Fruit fly (Drosophila melanogaster) whole organism, embryonic: ENCODE data around the gene ScpX.

Experiments
- BEAF-32 ChIP-seq: fragments of 200-800 bp; sonication (Bioruptor generic); optimal IDR thresholded peaks from 3 replicates; lab custom pipeline; 2017; ENCODE audit warnings: missing biosample characterization, missing genetic modification characterization, mild to moderate bottlenecking, moderate library complexity, missing genetic modification reagents
- Bdp1 ChIP-seq: fragments of 200-800 bp; sonication (Bioruptor generic); optimal IDR thresholded peaks from 3 replicates; lab custom pipeline; 2016; ENCODE audit warnings: missing biosample characterization, missing genetic modification characterization
- BtbVII ChIP-seq: fragments of 200-800 bp; sonication (Bioruptor generic); optimal IDR thresholded peaks from 3 replicates; lab custom pipeline; 2017; ENCODE audit warnings: missing biosample characterization, mild to moderate bottlenecking, missing genetic modification characterization
- CG11085 ChIP-seq: fragments of 200-800 bp; sonication (Bioruptor generic); IDR thresholded peaks from 2 replicates; pipeline ENCODE4 v1.3.6; 2022; ENCODE audit warnings: missing biosample characterization, missing genetic modification characterization
- CG12155 ChIP-seq: fragments of 200-800 bp; sonication (Bioruptor generic); optimal IDR thresholded peaks from 3 replicates; lab custom pipeline; 2016; ENCODE audit warnings: missing biosample characterization, missing genetic modification characterization
- CG1233 ChIP-seq: fragments of 200-800 bp; sonication (Bioruptor generic); optimal IDR thresholded peaks from 4 replicates; lab custom pipeline; 2018; ENCODE audit warnings: missing biosample characterization, mild to moderate bottlenecking, missing genetic modification characterization
- CG13123 ChIP-seq: fragments of 200-800 bp; sonication (Bioruptor generic); optimal IDR thresholded peaks from 2 replicates; lab custom pipeline; 2016; ENCODE audit warnings: missing biosample characterization, missing genetic modification characterization
- CG13775 ChIP-seq: fragments of 200-800 bp; sonication (Bioruptor generic); optimal IDR thresholded peaks from 3 replicates; lab custom pipeline; 2017; ENCODE audit warnings: missing biosample characterization, mild to moderate bottlenecking, missing genetic modification characterization
- CG14710 ChIP-seq: fragments of 200-800 bp; sonication (Bioruptor generic); optimal IDR thresholded peaks from 3 replicates; lab custom pipeline; 2019; ENCODE audit warnings: missing biosample characterization, mild to moderate bottlenecking, missing genetic modification characterization, moderate library complexity
- CG16813 ChIP-seq: fragments of 200-800 bp; sonication (Bioruptor generic); IDR thresholded peaks from 3 replicates; pipeline ENCODE4 v1.3.6; 2022; ENCODE audit warnings: missing biosample characterization, missing genetic modification characterization; ENCODE audit not compliant: partially characterized antibody
- CG1792 ChIP-seq: fragments of 200-800 bp; sonication (Bioruptor generic); optimal IDR thresholded peaks from 2 replicates; lab custom pipeline; 2016; ENCODE audit warnings: missing biosample characterization, missing genetic modification characterization
- CG18476 ChIP-seq: fragments of 200-800 bp; sonication (Bioruptor generic); optimal IDR thresholded peaks from 2 replicates; lab custom pipeline; 2016; ENCODE audit warnings: missing biosample characterization, mild to moderate bottlenecking, missing genetic modification characterization
- CG18764 ChIP-seq: fragments of 200-800 bp; sonication (Bioruptor generic); optimal IDR thresholded peaks from 3 replicates; lab custom pipeline; 2016; ENCODE audit warnings: missing biosample characterization, missing genetic modification characterization
- CG2202 ChIP-seq: fragments of 200-800 bp; sonication (Bioruptor generic); optimal IDR thresholded peaks from 2 replicates; lab custom pipeline; 2018; ENCODE audit warnings: missing biosample characterization, mild to moderate bottlenecking, missing genetic modification characterization
- CG2889 ChIP-seq: fragments of 200-800 bp; sonication (Bioruptor generic); IDR thresholded peaks from 3 replicates; pipeline ENCODE4 v1.3.6; 2022; ENCODE audit warnings: missing biosample characterization, missing genetic modification characterization
- CG3407 ChIP-seq: fragments of 200-800 bp; sonication (Bioruptor generic); optimal IDR thresholded peaks from 2 replicates; lab custom pipeline; 2018; ENCODE audit warnings: missing biosample characterization, mild to moderate bottlenecking, missing genetic modification characterization
- CG34376 ChIP-seq: fragments of 200-800 bp; sonication (Bioruptor generic); optimal IDR thresholded peaks from 2 replicates; lab custom pipeline; 2018; ENCODE audit warnings: missing biosample characterization, mild to moderate bottlenecking, missing genetic modification characterization
- CG4282 ChIP-seq: fragments of 200-800 bp; sonication (Bioruptor generic); optimal IDR thresholded peaks from 2 replicates; lab custom pipeline; 2016; ENCODE audit warnings: missing biosample characterization, missing genetic modification characterization
- CG4424 ChIP-seq: fragments of 200-800 bp; sonication (Bioruptor generic); optimal IDR thresholded peaks from 3 replicates; lab custom pipeline; 2016; ENCODE audit warnings: missing biosample characterization, missing genetic modification characterization
- CG6854 ChIP-seq: fragments of 200-800 bp; sonication (Bioruptor generic); optimal IDR thresholded peaks from 3 replicates; lab custom pipeline; 2017; ENCODE audit warnings: missing biosample characterization, mild to moderate bottlenecking, missing genetic modification characterization
- CG8089 ChIP-seq: fragments of 200-800 bp; sonication (Bioruptor generic); optimal IDR thresholded peaks from 3 replicates; lab custom pipeline; 2016; ENCODE audit warnings: missing biosample characterization, missing genetic modification characterization
- CG8765 ChIP-seq: fragments of 200-800 bp; sonication (Bioruptor generic); IDR thresholded peaks from 2 replicates; pipeline ENCODE4 v1.3.6; 2022; ENCODE audit warnings: missing biosample characterization, missing genetic modification characterization
- Dek ChIP-seq: fragments of 200-800 bp; sonication (Bioruptor generic); optimal IDR thresholded peaks from 3 replicates; lab custom pipeline; 2019; ENCODE audit warnings: missing biosample characterization, mild to moderate bottlenecking, missing genetic modification characterization, moderate library complexity
- E2f2 ChIP-seq: fragments of 200-800 bp; sonication (Bioruptor generic); IDR thresholded peaks from 2 replicates; pipeline ENCODE4 v1.3.6; 2022; ENCODE audit warnings: missing biosample characterization, missing genetic modification characterization
- MESR4 ChIP-seq: fragments of 200-800 bp; sonication (Bioruptor generic); optimal IDR thresholded peaks from 2 replicates; lab custom pipeline; 2018; ENCODE audit warnings: missing biosample characterization, mild to moderate bottlenecking, missing genetic modification characterization, moderate library complexity
- MTF-1 ChIP-seq: fragments of 200-800 bp; sonication (Bioruptor generic); optimal IDR thresholded peaks from 2 replicates; lab custom pipeline; 2018; ENCODE audit warnings: missing biosample characterization, mild to moderate bottlenecking, missing genetic modification characterization, borderline replicate concordance
- Mad ChIP-seq: fragments of 200-800 bp; sonication (Bioruptor generic); optimal IDR thresholded peaks from 2 replicates; lab custom pipeline; 2016; ENCODE audit warnings: missing biosample characterization, missing genetic modification characterization
- NC2β ChIP-seq: fragments of 200-800 bp; sonication (Bioruptor generic); optimal IDR thresholded peaks from 2 replicates; lab custom pipeline; 2016; ENCODE audit warnings: missing biosample characterization, missing genetic modification characterization
- Neu2 ChIP-seq: fragments of 200-800 bp; sonication (Bioruptor generic); optimal IDR thresholded peaks from 3 replicates; lab custom pipeline; 2016; ENCODE audit warnings: missing biosample characterization, missing genetic modification characterization, borderline replicate concordance
- Nf-YA ChIP-seq: fragments of 200-800 bp; sonication (Bioruptor generic); IDR thresholded peaks from 2 replicates; pipeline ENCODE4 v1.3.6; 2022; ENCODE audit warnings: missing biosample characterization, missing genetic modification characterization
- Ptx1 ChIP-seq: fragments of 200-800 bp; sonication (Bioruptor generic); IDR thresholded peaks from 2 replicates; pipeline ENCODE4 v1.3.6; 2022; ENCODE audit warnings: missing biosample characterization, missing genetic modification characterization
- Trl ChIP-seq, 3 experiments: fragments of >200 bp in 2 of 3; fragments of 200-800 bp in 1 of 3; sonication (Bioruptor generic) in 1 of 3; optimal IDR thresholded peaks; 2 replicates in 1 of 3; 3 replicates in 2 of 3; lab custom pipeline; 2016 to 2017; ENCODE audit warnings: missing biosample characterization in 1 of 3, missing genetic modification characterization in 1 of 3
- al ChIP-seq: fragments of 200-800 bp; sonication (Bioruptor generic); IDR thresholded peaks from 2 replicates; pipeline ENCODE4 v1.3.6; 2022; ENCODE audit warnings: missing biosample characterization, missing genetic modification characterization
- ash1 ChIP-seq: fragments of 200-800 bp; sonication (Bioruptor generic); optimal IDR thresholded peaks from 2 replicates; lab custom pipeline; 2018; ENCODE audit warnings: missing biosample characterization, mild to moderate bottlenecking, missing genetic modification characterization
- cg ChIP-seq: fragments of 200-800 bp; sonication (Bioruptor generic); optimal IDR thresholded peaks from 3 replicates; lab custom pipeline; 2019; ENCODE audit warnings: missing biosample characterization, mild to moderate bottlenecking, missing genetic modification characterization, moderate library complexity
- dan ChIP-seq: fragments of 200-800 bp; sonication (Bioruptor generic); IDR thresholded peaks from 2 replicates; pipeline ENCODE4 v1.3.6; 2022; ENCODE audit warnings: missing biosample characterization, missing genetic modification characterization
- dimm ChIP-seq: fragments of 200-800 bp; sonication (Bioruptor generic); IDR thresholded peaks from 2 replicates; pipeline ENCODE4 v1.3.6; 2022; ENCODE audit warnings: missing biosample characterization, missing genetic modification characterization
- exex ChIP-seq: fragments of 200-800 bp; sonication (Bioruptor generic); optimal IDR thresholded peaks from 4 replicates; lab custom pipeline; 2018; ENCODE audit warnings: missing biosample characterization, mild to moderate bottlenecking, missing genetic modification characterization, moderate library complexity
- fd96Cb ChIP-seq: fragments of 200-800 bp; sonication (Bioruptor generic); optimal IDR thresholded peaks from 2 replicates; lab custom pipeline; 2018; ENCODE audit warnings: missing biosample characterization, mild to moderate bottlenecking, missing genetic modification characterization, moderate library complexity
- gcm ChIP-seq: fragments of 200-800 bp; sonication (Bioruptor generic); optimal IDR thresholded peaks from 2 replicates; lab custom pipeline; 2019; ENCODE audit warnings: missing biosample characterization, mild to moderate bottlenecking, missing genetic modification characterization, moderate library complexity
- oc ChIP-seq: fragments of 200-800 bp; sonication (Bioruptor generic); optimal IDR thresholded peaks from 2 replicates; lab custom pipeline; 2018; ENCODE audit warnings: missing biosample characterization, mild to moderate bottlenecking, missing genetic modification characterization, moderate library complexity
- onecut ChIP-seq: fragments of 200-800 bp; sonication (Bioruptor generic); IDR thresholded peaks from 2 replicates; pipeline ENCODE4 v1.3.6; 2022; ENCODE audit warnings: missing biosample characterization, missing genetic modification characterization
- org-1 ChIP-seq: fragments of 200-800 bp; sonication (Bioruptor generic); optimal IDR thresholded peaks from 2 replicates; lab custom pipeline; 2017; ENCODE audit warnings: missing biosample characterization, missing genetic modification characterization
- p53 ChIP-seq: fragments of 200-800 bp; sonication (Bioruptor generic); optimal IDR thresholded peaks from 2 replicates; lab custom pipeline; 2016; ENCODE audit warnings: missing biosample characterization, missing genetic modification characterization
- pfk ChIP-seq: fragments of 200-800 bp; sonication (Bioruptor generic); optimal IDR thresholded peaks from 2 replicates; lab custom pipeline; 2018; ENCODE audit warnings: missing biosample characterization, mild to moderate bottlenecking, missing genetic modification characterization, moderate library complexity
- pros ChIP-seq: fragments of 200-800 bp; sonication (Bioruptor generic); optimal IDR thresholded peaks from 3 replicates; lab custom pipeline; 2019; ENCODE audit warnings: missing biosample characterization, mild to moderate bottlenecking, missing genetic modification characterization, moderate library complexity
- stwl ChIP-seq: fragments of 200-800 bp; sonication (Bioruptor generic); optimal IDR thresholded peaks from 3 replicates; lab custom pipeline; 2018; ENCODE audit warnings: missing biosample characterization, mild to moderate bottlenecking, missing genetic modification characterization, moderate library complexity
- unpg ChIP-seq: fragments of 200-800 bp; sonication (Bioruptor generic); optimal IDR thresholded peaks from 3 replicates; lab custom pipeline; 2018; ENCODE audit warnings: missing biosample characterization, mild to moderate bottlenecking, missing genetic modification characterization, moderate library complexity

The ScpX gene

dm6 chr2L:18839143-18839872, 8.3 kb downstream of the ScpX start, which contains the start of gene CG10600 (continued):
- TF ChIP-seq exex (tag; lab: Kevin White, UChicago) (no peak), p53 (GFP tag; lab: Kevin White, UChicago) (peak; percentile 75), CG2889 (GFP tag; lab: Robert Waterston, UW) (peak; percentile 39; the same call in 1 of the 3 replicates), Bdp1 (GFP tag; lab: Kevin White, UChicago) (peak; percentile 84), MTF-1 (GFP tag; lab: Kevin White, UChicago) (peak; percentile 80), pros (GFP tag; lab: Kevin White, UChicago) (no peak), BtbVII (peak; percentile 79), fd96Cb (peak; percentile 16), oc (tag; lab: Kevin White, UChicago) (no peak), CG11085 (GFP tag; lab: Robert Waterston, UW) (peak; percentile 76), CG13775 (GFP tag; lab: Kevin White, UChicago) (peak; percentile 46), MESR4 (GFP tag; lab: Kevin White, UChicago) (peak; percentile 84), CG1792 (GFP tag; lab: Kevin White, UChicago) (peak; percentile 81), Nf-YA (GFP tag; lab: Robert Waterston, UW) (no peak), pfk (GFP tag; lab: Kevin White, UChicago) (peak; percentile 4), org-1 (GFP tag; lab: Kevin White, UChicago) (peak; percentile 69), al (GFP tag; lab: Robert Waterston, UW) (peak; percentile 56), CG1233 (GFP tag; lab: Kevin White, UChicago) (peak; percentile 69), CG12155 (GFP tag; lab: Kevin White, UChicago) (peak; percentile 96), unpg (GFP tag; lab: Kevin White, UChicago) (peak; percentile 65), E2f2 (GFP tag; lab: Robert Waterston, UW) (peak; percentile 100), Mad (GFP tag; lab: Kevin White, UChicago) (peak; percentile 90), CG34376 (peak; percentile 81), BEAF-32 (GFP tag; lab: Kevin White, UChicago) (peak; percentile 93), CG18476 (GFP tag; lab: Kevin White, UChicago) (peak; percentile 75), Ptx1 (peak; percentile 69), CG4282 (peak; percentile 84), NC2β (GFP tag; lab: Kevin White, UChicago) (peak; percentile 83), Dek (peak; percentile 80), CG8089 (peak; percentile 71), cg (GFP tag; lab: Kevin White, UChicago) (peak; percentile 99), Trl (optimal IDR thresholded peaks at IDR 0.05; lab: Kevin White, UChicago) (no peak), Trl (GFP tag; optimal IDR thresholded peaks at IDR 0.05; lab: Kevin White, UChicago) (peak; percentile 90), CG14710 (tag; lab: Kevin White, UChicago) (peak; percentile 94), CG13123 (GFP tag; lab: Kevin White, UChicago) (peak; percentile 77), CG3407 (GFP tag; lab: Kevin White, UChicago) (peak; percentile 61), CG6854 (GFP tag; lab: Kevin White, UChicago) (no peak), CG18764 (peak; percentile 81), CG2202 (tag; lab: Kevin White, UChicago) (peak; percentile 44), ash1 (GFP tag; lab: Kevin White, UChicago) (peak; percentile 30), gcm (GFP tag; lab: Kevin White, UChicago) (peak; percentile 29), CG4424 (GFP tag; lab: Kevin White, UChicago) (peak; percentile 79), CG8765 (GFP tag; lab: Robert Waterston, UW) (peak; percentile 43; the same call in 1 of the 2 replicates), onecut (GFP tag; lab: Robert Waterston, UW) (peak; percentile 91), dimm (GFP tag; lab: Robert Waterston, UW) (no peak), stwl (tag; lab: Kevin White, UChicago) (peak; percentile 95), CG16813 (peak; percentile 85), Neu2 (GFP tag; lab: Kevin White, UChicago) (no peak), dan (no peak)
